Worm (Caenorhabditis elegans) whole organism, L4 larva: ENCODE results near the gene mtp-18.

Source experiments
- D1046.2 ChIP-seq: fragments of 200-800 bp; sonication (Bioruptor generic); IDR thresholded peaks from 2 replicates; pipeline ENCODE4 v1.3.6; 2022; ENCODE audit warnings: missing genetic modification characterization, missing compliant biosample characterization
- T20F7.1 ChIP-seq: fragments of 200-800 bp; sonication (Bioruptor generic); optimal IDR thresholded peaks from 2 replicates; lab custom pipeline; 2018; ENCODE audit warnings: mild to moderate bottlenecking, missing genetic modification characterization, missing compliant biosample characterization
- ZK337.2 ChIP-seq: fragments of 200-800 bp; sonication (Bioruptor generic); IDR thresholded peaks from 2 replicates; pipeline ENCODE4 v1.3.6; 2022; ENCODE audit warnings: missing genetic modification reagents, missing genetic modification characterization, missing compliant biosample characterization
- aha-1 ChIP-seq: fragments of 150-350 bp; peaks from one replicate; lab custom pipeline; 2014; ENCODE audit warnings: missing biosample characterization, missing genetic modification characterization
- aly-2 ChIP-seq: sonication (generic microtip); optimal IDR thresholded peaks from 2 replicates; lab custom pipeline; 2018; ENCODE audit warnings: missing biosample characterization, missing genetic modification characterization
- ama-1 ChIP-seq: fragments of 150-350 bp; optimal IDR thresholded peaks from 2 replicates; lab custom pipeline; 2014; ENCODE audit warnings: inconsistent platforms, mixed read lengths
- arid-1 ChIP-seq: fragments of 200-800 bp; sonication (Bioruptor generic); conservative IDR thresholded peaks from 2 replicates; pipeline ENCODE4 v1.3.6; 2022; ENCODE audit warnings: missing genetic modification reagents, missing genetic modification characterization, missing compliant biosample characterization
- attf-4 ChIP-seq: sonication (generic microtip); optimal IDR thresholded peaks from 3 replicates; lab custom pipeline; 2017; ENCODE audit warnings: missing biosample characterization, missing genetic modification characterization
- ceh-62 ChIP-seq: sonication (generic microtip); optimal IDR thresholded peaks from 2 replicates; lab custom pipeline; 2017; ENCODE audit warnings: missing biosample characterization, missing genetic modification characterization
- ces-1 ChIP-seq: fragments of 150-350 bp; sonication (generic microtip); optimal IDR thresholded peaks from 4 replicates; lab custom pipeline; 2014; ENCODE audit warnings: missing biosample characterization, missing genetic modification reagents, missing genetic modification characterization
- cey-2 ChIP-seq: sonication (generic microtip); optimal IDR thresholded peaks from 3 replicates; lab custom pipeline; 2017; ENCODE audit warnings: missing genetic modification characterization, mild to moderate bottlenecking, missing compliant biosample characterization, antibody characterized with exemption, borderline replicate concordance; ENCODE audit not compliant: insufficient read depth
- daf-16 ChIP-seq, 3 experiments: sonication (generic microtip); optimal IDR thresholded peaks; 2 replicates each; lab custom pipeline; 2016 to 2017; ENCODE audit warnings: missing genetic modification characterization in 3 of 3, missing genetic modification reagents in 3 of 3, mild to moderate bottlenecking in 2 of 3, missing compliant biosample characterization in 2 of 3, missing biosample characterization in 1 of 3, moderate library complexity in 1 of 3
- dmd-6 ChIP-seq: fragments of 200-800 bp; sonication (Bioruptor generic); IDR thresholded peaks from 2 replicates; pipeline ENCODE4 v1.3.6; 2022; ENCODE audit warnings: missing genetic modification reagents, missing genetic modification characterization, missing compliant biosample characterization
- dmd-9 ChIP-seq: fragments of 200-800 bp; sonication (Bioruptor generic); IDR thresholded peaks from 2 replicates; pipeline ENCODE4 v1.3.6; 2022; ENCODE audit warnings: missing genetic modification reagents, missing genetic modification characterization, missing compliant biosample characterization
- dve-1 ChIP-seq: sonication (generic microtip); optimal IDR thresholded peaks from 2 replicates; lab custom pipeline; 2017; ENCODE audit warnings: antibody characterized with exemption, mild to moderate bottlenecking, missing genetic modification characterization, missing compliant biosample characterization; ENCODE audit not compliant: insufficient read depth
- egl-27 ChIP-seq: sonication (generic microtip); optimal IDR thresholded peaks from 3 replicates; lab custom pipeline; 2017; ENCODE audit warnings: missing biosample characterization, missing genetic modification reagents, missing genetic modification characterization
- egl-43 ChIP-seq: fragments of 200-800 bp; sonication (Bioruptor generic); IDR thresholded peaks from 2 replicates; pipeline ENCODE4 v1.3.6; 2022; ENCODE audit warnings: missing genetic modification reagents, missing genetic modification characterization, missing compliant biosample characterization
- fkh-10 ChIP-seq: fragments of 150-350 bp; optimal IDR thresholded peaks from 2 replicates; lab custom pipeline; 2014; ENCODE audit warnings: missing biosample characterization, missing genetic modification reagents, missing genetic modification characterization
- fos-1 ChIP-seq: fragments of 150-350 bp; optimal IDR thresholded peaks from 2 replicates; lab custom pipeline; 2014; ENCODE audit warnings: missing biosample characterization, missing genetic modification characterization
- gei-8 ChIP-seq: fragments of 200-800 bp; sonication (Bioruptor generic); optimal IDR thresholded peaks from 2 replicates; lab custom pipeline; 2018; ENCODE audit warnings: mild to moderate bottlenecking, missing genetic modification characterization, missing compliant biosample characterization
- hlh-11 ChIP-seq: fragments of 200-800 bp; sonication (Bioruptor generic); optimal IDR thresholded peaks from 2 replicates; lab custom pipeline; 2018; ENCODE audit warnings: mild to moderate bottlenecking, missing genetic modification characterization, missing compliant biosample characterization
- hlh-30 ChIP-seq: sonication (generic microtip); optimal IDR thresholded peaks from 2 replicates; lab custom pipeline; 2017; ENCODE audit warnings: antibody characterized with exemption, mild to moderate bottlenecking, missing genetic modification characterization, missing compliant biosample characterization; ENCODE audit not compliant: insufficient read depth
- hmg-1.1 ChIP-seq: fragments of 200-800 bp; sonication (Bioruptor generic); IDR thresholded peaks from 2 replicates; pipeline ENCODE4 v1.3.6; 2022; ENCODE audit warnings: missing genetic modification reagents, missing genetic modification characterization, missing compliant biosample characterization
- lin-38 ChIP-seq: fragments of 200-800 bp; sonication (Bioruptor generic); IDR thresholded peaks from 2 replicates; pipeline ENCODE4 v1.3.6; 2022; ENCODE audit warnings: missing genetic modification reagents, missing genetic modification characterization, missing compliant biosample characterization
- lir-3 ChIP-seq: sonication (generic microtip); optimal IDR thresholded peaks from 2 replicates; lab custom pipeline; 2016; ENCODE audit warnings: mild to moderate bottlenecking, missing genetic modification characterization, missing compliant biosample characterization
- madf-9 ChIP-seq: fragments of 200-800 bp; sonication (Bioruptor generic); conservative IDR thresholded peaks from 2 replicates; pipeline ENCODE4 v1.3.6; 2022; ENCODE audit warnings: missing genetic modification reagents, missing genetic modification characterization, missing compliant biosample characterization
- mdl-1 ChIP-seq, 2 experiments: fragments of 150-350 bp in 1 of 2; sonication (generic microtip) in 1 of 2; optimal IDR thresholded peaks; 2 replicates each; lab custom pipeline; 2014 to 2017; ENCODE audit warnings: missing biosample characterization in 2 of 2, missing genetic modification characterization in 2 of 2
- mdt-29 ChIP-seq: fragments of 200-800 bp; sonication (Bioruptor generic); IDR thresholded peaks from 2 replicates; pipeline ENCODE4 v1.3.6; 2022; ENCODE audit warnings: missing genetic modification reagents, missing genetic modification characterization, missing compliant biosample characterization
- mep-1 ChIP-seq: fragments of 150-350 bp; sonication (generic microtip); optimal IDR thresholded peaks from 3 replicates; lab custom pipeline; 2014; ENCODE audit warnings: missing biosample characterization, missing genetic modification characterization
- mxl-2 ChIP-seq: fragments of 200-800 bp; sonication (Bioruptor generic); conservative IDR thresholded peaks from 2 replicates; pipeline ENCODE4 v1.3.6; 2022; ENCODE audit warnings: missing genetic modification reagents, missing genetic modification characterization, missing compliant biosample characterization
- nhr-10 ChIP-seq: fragments of 150-350 bp; optimal IDR thresholded peaks from 2 replicates; lab custom pipeline; 2014; ENCODE audit warnings: missing biosample characterization, missing genetic modification characterization
- nhr-11 ChIP-seq: fragments of 150-350 bp; optimal IDR thresholded peaks from 2 replicates; lab custom pipeline; 2014; ENCODE audit warnings: missing biosample characterization, missing genetic modification characterization
- nhr-42 ChIP-seq: fragments of 200-800 bp; sonication (Bioruptor generic); IDR thresholded peaks from 2 replicates; pipeline ENCODE4 v1.3.6; 2022; ENCODE audit warnings: missing genetic modification characterization, missing compliant biosample characterization
- nhr-6 ChIP-seq: fragments of 150-350 bp; optimal IDR thresholded peaks from 2 replicates; lab custom pipeline; 2014; ENCODE audit warnings: missing biosample characterization, missing genetic modification characterization
- nhr-76 ChIP-seq: fragments of 150-350 bp; optimal IDR thresholded peaks from 2 replicates; lab custom pipeline; 2014; ENCODE audit warnings: missing biosample characterization, missing genetic modification characterization
- nhr-77 ChIP-seq: fragments of 150-350 bp; optimal IDR thresholded peaks from 2 replicates; lab custom pipeline; 2014; ENCODE audit warnings: missing biosample characterization, missing genetic modification characterization
- rbr-2 ChIP-seq: sonication (generic microtip); optimal IDR thresholded peaks from 2 replicates; lab custom pipeline; 2016; ENCODE audit warnings: missing genotype, missing genetic modification characterization, missing compliant biosample characterization
- skn-1 ChIP-seq: fragments of 150-350 bp; optimal IDR thresholded peaks from 2 replicates; lab custom pipeline; 2014; ENCODE audit warnings: missing biosample characterization, missing genetic modification characterization
- snpc-1.2 ChIP-seq: fragments of 200-800 bp; sonication (Bioruptor generic); IDR thresholded peaks from 2 replicates; pipeline ENCODE4 v1.3.6; 2022; ENCODE audit warnings: missing genetic modification reagents, missing genetic modification characterization, missing compliant biosample characterization
- tag-97 ChIP-seq: fragments of 200-800 bp; sonication (Bioruptor generic); IDR thresholded peaks from 2 replicates; pipeline ENCODE4 v1.3.6; 2022; ENCODE audit warnings: missing genetic modification characterization, missing compliant biosample characterization
- tra-1 ChIP-seq: fragments of 200-800 bp; sonication (Bioruptor generic); IDR thresholded peaks from 2 replicates; pipeline ENCODE4 v1.3.6; 2022; ENCODE audit warnings: missing genetic modification reagents, missing genetic modification characterization, missing compliant biosample characterization
- unc-62 ChIP-seq, 3 experiments: fragments of 150-350 bp in 1 of 3; sonication (generic microtip); optimal IDR thresholded peaks in 2 of 3; peaks in 1 of 3; 1 replicate in 1 of 3; 2 replicates in 2 of 3; lab custom pipeline; 2014 to 2017; ENCODE audit warnings: missing biosample characterization in 3 of 3, missing genetic modification characterization in 3 of 3, missing genetic modification reagents in 3 of 3, missing genotype in 1 of 3
- vab-7 ChIP-seq: fragments of 200-800 bp; sonication (Bioruptor generic); IDR thresholded peaks from 2 replicates; pipeline ENCODE4 v1.3.6; 2022; ENCODE audit warnings: missing genetic modification reagents, missing genetic modification characterization, missing compliant biosample characterization
- zfp-2 ChIP-seq: sonication (generic microtip); optimal IDR thresholded peaks from 2 replicates; lab custom pipeline; 2016; ENCODE audit warnings: mild to moderate bottlenecking, missing genetic modification characterization, missing compliant biosample characterization
- zfp-3 ChIP-seq: fragments of 200-800 bp; sonication (Bioruptor generic); conservative IDR thresholded peaks from 2 replicates; pipeline ENCODE4 v1.3.6; 2022; ENCODE audit warnings: missing genetic modification reagents, missing genetic modification characterization, missing compliant biosample characterization
- zip-11 ChIP-seq: fragments of 200-800 bp; sonication (Bioruptor generic); IDR thresholded peaks from 2 replicates; pipeline ENCODE4 v1.3.6; 2022; ENCODE audit warnings: missing genetic modification characterization, missing compliant biosample characterization

Gene mtp-18

DNA sequence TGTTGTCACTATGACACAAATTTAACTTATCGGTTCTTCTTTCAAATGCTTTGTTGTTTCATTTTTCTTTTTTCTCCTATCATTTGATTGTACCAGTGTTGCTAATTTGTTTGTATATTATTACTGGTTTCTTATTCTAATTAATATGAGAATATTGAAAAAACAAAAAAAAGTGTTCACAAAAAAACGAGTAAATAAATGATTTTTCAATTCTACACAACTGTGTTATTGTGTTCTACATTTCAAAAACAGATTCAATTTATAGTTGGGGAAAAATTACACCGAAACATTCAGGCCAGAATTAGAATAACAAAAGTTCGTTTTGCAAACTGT lies 47.3 kb upstream of the mtp-18 start:
- TF ChIP-seq zip-11 (no peak), zfp-2 (tag; lab: Kevin White, UChicago) (no peak), ces-1 (GFP tag; lab: Kevin White, UChicago) (no peak), D1046.2 (GFP tag; lab: Robert Waterston, UW) (no peak), hmg-1.1 (GFP tag; lab: Robert Waterston, UW) (no peak), snpc-1.2 (GFP tag; lab: Robert Waterston, UW) (no peak), nhr-76 (no peak), tra-1 (GFP tag; lab: Robert Waterston, UW) (0 out of 2 replicates have a peak, but pooled peaks have one; percentile 33), nhr-10 (tag; lab: Kevin White, UChicago) (no peak), T20F7.1 (GFP tag; lab: Kevin White, UChicago) (peak; percentile 47), egl-43 (GFP tag; lab: Robert Waterston, UW) (no peak), rbr-2 (tag; lab: Kevin White, UChicago) (no peak), aly-2 (tag; lab: Kevin White, UChicago) (no peak), dve-1 (tag; lab: Kevin White, UChicago) (no peak), gei-8 (GFP tag; lab: Kevin White, UChicago) (no peak), nhr-77 (peak; percentile 87), mep-1 (tag; lab: Kevin White, UChicago) (peak; percentile 77), ZK337.2 (no peak), attf-4 (tag; lab: Kevin White, UChicago) (no peak), egl-27 (tag; lab: Kevin White, UChicago) (no peak), fos-1 (tag; lab: Kevin White, UChicago) (peak; percentile 10), aha-1 (tag; lab: Kevin White, UChicago) (peak; percentile 95), vab-7 (GFP tag; lab: Robert Waterston, UW) (no peak), ceh-62 (no peak)

DNA sequence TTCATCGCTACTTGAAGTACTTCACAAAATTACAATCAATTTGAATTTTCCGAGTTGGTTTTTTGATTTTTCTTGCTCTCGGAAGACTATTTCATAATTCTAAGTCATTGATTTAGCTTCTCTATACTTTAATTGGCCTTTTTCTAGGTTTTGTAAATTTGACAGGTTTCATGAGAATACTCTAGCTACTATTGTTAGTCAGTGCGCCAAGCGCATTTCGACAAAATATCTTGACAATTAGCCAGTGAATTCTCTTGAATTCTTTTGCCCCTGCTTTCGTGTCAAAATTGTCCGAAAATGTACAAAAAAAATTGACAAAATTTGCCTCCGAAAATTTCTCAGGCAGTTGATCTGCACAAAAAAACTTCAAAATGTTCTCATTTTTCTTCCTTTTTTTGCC lies 47.0 kb upstream of the mtp-18 start:
- peak; percentile 57 for TF ChIP-seq ama-1
- no peak for TF ChIP-seq hlh-11
- TF ChIP-seq hlh-30, result peak; percentile 4
- TF ChIP-seq arid-1 (GFP tag; lab: Robert Waterston, UW), result 0 out of 2 replicates have a peak, but pooled peaks have one; percentile 18
- peak; percentile 8 for TF ChIP-seq nhr-6 (tag; lab: Kevin White, UChicago)
- TF ChIP-seq madf-9, result 0 out of 2 replicates have a peak, but pooled peaks have one; percentile 18
- TF ChIP-seq mxl-2, result no peak
- TF ChIP-seq unc-62 (GFP tag; optimal IDR thresholded peaks at IDR 0.05 in 1 of 2; lab: Kevin White, UChicago), result peak in 1 of 2 experiments; percentile 59
- no peak for TF ChIP-seq unc-62 (tag; optimal IDR thresholded peaks at IDR 0.05; lab: Kevin White, UChicago)
- TF ChIP-seq cey-2 (tag; lab: Kevin White, UChicago), result no peak

DNA sequence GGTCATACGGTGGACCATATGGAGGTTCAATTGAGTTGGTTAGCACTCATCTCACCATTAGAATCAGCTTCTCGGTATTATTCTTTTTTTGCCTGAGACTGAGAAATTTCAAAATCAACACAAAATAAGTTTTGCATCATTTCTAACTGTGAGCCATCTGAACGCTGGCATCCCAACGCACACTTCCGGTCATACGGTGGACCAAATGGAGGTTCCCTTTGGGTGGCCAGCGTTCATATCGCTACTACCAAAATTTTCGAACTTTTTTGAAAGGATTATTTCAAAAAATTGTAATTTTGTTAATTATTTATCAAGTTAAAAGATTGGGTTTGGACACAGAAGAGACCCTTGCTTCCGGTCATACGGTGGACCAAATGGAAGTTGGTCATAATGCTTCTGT lies 46.5 kb upstream of the mtp-18 start:
- TF ChIP-seq mxl-2 (no peak), daf-16 (GFP tag; optimal IDR thresholded peaks at IDR 0.05; lab: Kevin White, UChicago) (no peak), daf-16 (tag; optimal IDR thresholded peaks at IDR 0.05; lab: Kevin White, UChicago) (peak; percentile 53), aha-1 (tag; lab: Kevin White, UChicago) (peak; percentile 22)

- TF ChIP-seq mdt-29 (peak; percentile 79), zfp-3 (GFP tag; lab: Robert Waterston, UW) (peak; percentile 44; the same call in 1 of the 2 replicates), hmg-1.1 (GFP tag; lab: Robert Waterston, UW) (peak; percentile 65), dmd-9 (no peak), mdl-1 (tag; optimal IDR thresholded peaks at IDR 0.05; lab: Kevin White, UChicago) (peak; percentile 30 to 31), tag-97 (no peak), lin-38 (no peak), tra-1 (GFP tag; lab: Robert Waterston, UW) (peak; percentile 62; the same call in 1 of the 2 replicates), ceh-62 (no peak), nhr-11 (tag; lab: Kevin White, UChicago) (peak; percentile 73), lir-3 (tag; lab: Kevin White, UChicago) (no peak), nhr-42 (no peak; the same call in 1 of the 2 replicates), fkh-10 (no peak), skn-1 (tag; lab: Kevin White, UChicago) (no peak), dmd-6 (GFP tag; lab: Robert Waterston, UW) (peak; percentile 63)
Measured at ce11 chrX:6251947-6252617, 45.9 kb upstream of the mtp-18 start.
